Fruit fly (Drosophila melanogaster) whole organism, prepupa: Measurements from ENCODE around the gene CG13074.

Source experiments
- Blimp-1 ChIP-seq: fragments of 200-800 bp; sonication (Bioruptor generic); optimal IDR thresholded peaks from 3 replicates; lab custom pipeline; 2017; ENCODE audit warnings: missing biosample characterization, missing genetic modification characterization, mild to moderate bottlenecking, moderate library complexity, missing genetic modification reagents
- CG10631 ChIP-seq: fragments of 200-800 bp; sonication (Bioruptor generic); optimal IDR thresholded peaks from 2 replicates; lab custom pipeline; 2016; ENCODE audit warnings: missing biosample characterization, missing genetic modification characterization
- CG10669 ChIP-seq: fragments of 200-800 bp; sonication (Bioruptor generic); optimal IDR thresholded peaks from 3 replicates; lab custom pipeline; 2018; ENCODE audit warnings: missing biosample characterization, mild to moderate bottlenecking, missing genetic modification characterization, moderate library complexity
- CG11762 ChIP-seq: fragments of 200-800 bp; sonication (Bioruptor generic); optimal IDR thresholded peaks from 3 replicates; lab custom pipeline; 2016; ENCODE audit warnings: missing biosample characterization, missing genetic modification characterization; ENCODE audit not compliant: insufficient read depth
- CG11902 ChIP-seq: fragments of 200-800 bp; sonication (Bioruptor generic); optimal IDR thresholded peaks from 3 replicates; lab custom pipeline; 2016; ENCODE audit warnings: missing biosample characterization, missing genetic modification characterization
- CG1621 ChIP-seq: fragments of 200-800 bp; sonication (Bioruptor generic); optimal IDR thresholded peaks from 3 replicates; lab custom pipeline; 2018; ENCODE audit warnings: missing biosample characterization, mild to moderate bottlenecking, missing genetic modification characterization
- CG16779 ChIP-seq: fragments of 200-800 bp; sonication (Bioruptor generic); optimal IDR thresholded peaks from 3 replicates; lab custom pipeline; 2017; ENCODE audit warnings: missing biosample characterization, mild to moderate bottlenecking, missing genetic modification characterization
- CG34406 ChIP-seq: fragments of 200-800 bp; sonication (Bioruptor generic); optimal IDR thresholded peaks from 3 replicates; lab custom pipeline; 2016; ENCODE audit warnings: missing biosample characterization, missing genetic modification characterization
- CG4318 ChIP-seq: fragments of 200-800 bp; sonication (Bioruptor generic); optimal IDR thresholded peaks from 3 replicates; lab custom pipeline; 2017; ENCODE audit warnings: missing biosample characterization, mild to moderate bottlenecking, missing genetic modification characterization
- CG6792 ChIP-seq: fragments of 200-800 bp; sonication (Bioruptor generic); optimal IDR thresholded peaks from 3 replicates; lab custom pipeline; 2016; ENCODE audit warnings: missing biosample characterization, missing genetic modification characterization
- CG6854 ChIP-seq: fragments of 200-800 bp; sonication (Bioruptor generic); optimal IDR thresholded peaks from 2 replicates; lab custom pipeline; 2017; ENCODE audit warnings: missing biosample characterization, mild to moderate bottlenecking, missing genetic modification characterization
- CG7368 ChIP-seq: fragments of 200-800 bp; sonication (Bioruptor generic); optimal IDR thresholded peaks from 3 replicates; lab custom pipeline; 2016; ENCODE audit warnings: missing biosample characterization, missing genetic modification characterization
- CG8119 ChIP-seq: fragments of 200-800 bp; sonication (Bioruptor generic); IDR thresholded peaks from 3 replicates; pipeline ENCODE4 v1.3.6; 2022; ENCODE audit warnings: missing biosample characterization, missing genetic modification characterization
- CG8319 ChIP-seq: fragments of 200-800 bp; sonication (Bioruptor generic); optimal IDR thresholded peaks from 3 replicates; lab custom pipeline; 2016; ENCODE audit warnings: missing biosample characterization, missing genetic modification characterization
- CG8632 ChIP-seq: fragments of 200-800 bp; sonication (Bioruptor generic); optimal IDR thresholded peaks from 3 replicates; lab custom pipeline; 2016; ENCODE audit warnings: missing biosample characterization, missing genetic modification characterization
- CG9139 ChIP-seq: fragments of 200-800 bp; sonication (Bioruptor generic); optimal IDR thresholded peaks from 3 replicates; lab custom pipeline; 2017; ENCODE audit warnings: missing biosample characterization, mild to moderate bottlenecking, missing genetic modification characterization
- Eip75B ChIP-seq: fragments of 200-800 bp; sonication (Bioruptor generic); optimal IDR thresholded peaks from 3 replicates; lab custom pipeline; 2016; ENCODE audit warnings: missing biosample characterization, missing genetic modification characterization
- Eip78C ChIP-seq: fragments of 200-800 bp; sonication (Bioruptor generic); peaks from one replicate; lab custom pipeline; 2016; ENCODE audit warnings: missing biosample characterization, missing genetic modification characterization
- Ets21C ChIP-seq: fragments of 200-800 bp; sonication (Bioruptor generic); optimal IDR thresholded peaks from 3 replicates; lab custom pipeline; 2016; ENCODE audit warnings: missing biosample characterization, missing genetic modification characterization
- Gug ChIP-seq: fragments of 200-800 bp; sonication (Bioruptor generic); IDR thresholded peaks from 2 replicates; pipeline ENCODE4 v1.3.6; 2022; ENCODE audit warnings: missing biosample characterization, missing genetic modification characterization
- Hr39 ChIP-seq: fragments of 200-800 bp; sonication (Bioruptor generic); optimal IDR thresholded peaks from 2 replicates; lab custom pipeline; 2016; ENCODE audit warnings: missing biosample characterization, missing genetic modification characterization
- Met ChIP-seq: fragments of 200-800 bp; sonication (Bioruptor generic); optimal IDR thresholded peaks from 3 replicates; lab custom pipeline; 2016; ENCODE audit warnings: missing biosample characterization, missing genetic modification characterization
- Sox14 ChIP-seq: fragments of 200-800 bp; sonication (Bioruptor generic); optimal IDR thresholded peaks from 3 replicates; lab custom pipeline; 2016; ENCODE audit warnings: missing biosample characterization, missing genetic modification characterization
- Sox15 ChIP-seq: fragments of 200-800 bp; sonication (Bioruptor generic); optimal IDR thresholded peaks from 3 replicates; lab custom pipeline; 2016; ENCODE audit warnings: missing biosample characterization, missing genetic modification characterization
- achi ChIP-seq: fragments of 200-800 bp; sonication (Bioruptor generic); optimal IDR thresholded peaks from 3 replicates; lab custom pipeline; 2016; ENCODE audit warnings: missing biosample characterization, missing genetic modification characterization
- acj6 ChIP-seq: fragments of 200-800 bp; sonication (Bioruptor generic); optimal IDR thresholded peaks from 3 replicates; lab custom pipeline; 2016; ENCODE audit warnings: missing biosample characterization, missing genetic modification characterization
- cyc ChIP-seq: fragments of 200-800 bp; sonication (Bioruptor generic); optimal IDR thresholded peaks from 3 replicates; lab custom pipeline; 2016; ENCODE audit warnings: missing biosample characterization, missing genetic modification characterization
- dsx ChIP-seq: fragments of 200-800 bp; optimal IDR thresholded peaks from 3 replicates; lab custom pipeline; 2019; ENCODE audit warnings: missing biosample characterization, mild to moderate bottlenecking, missing genetic modification characterization, moderate library complexity; ENCODE audit not compliant: poor library complexity, severe bottlenecking
- eg ChIP-seq: fragments of 200-800 bp; sonication (Bioruptor generic); IDR thresholded peaks from 3 replicates; pipeline ENCODE4 v1.3.6; 2022; ENCODE audit warnings: missing biosample characterization, missing genetic modification characterization
- fd85E ChIP-seq: fragments of 200-800 bp; sonication (Bioruptor generic); optimal IDR thresholded peaks from 3 replicates; lab custom pipeline; 2016; ENCODE audit warnings: missing biosample characterization, missing genetic modification characterization
- fkh ChIP-seq: fragments of 200-800 bp; sonication (Bioruptor generic); optimal IDR thresholded peaks from 3 replicates; lab custom pipeline; 2017; ENCODE audit warnings: missing biosample characterization, mild to moderate bottlenecking, missing genetic modification characterization, moderate library complexity
- net ChIP-seq: fragments of 200-800 bp; sonication (Bioruptor generic); optimal IDR thresholded peaks from 3 replicates; lab custom pipeline; 2016; ENCODE audit warnings: missing biosample characterization, missing genetic modification characterization
- pdm3 ChIP-seq: fragments of 200-800 bp; sonication (Bioruptor generic); optimal IDR thresholded peaks from 3 replicates; lab custom pipeline; 2016; ENCODE audit warnings: missing biosample characterization, missing genetic modification characterization
- salr ChIP-seq, 2 experiments: fragments of 200-800 bp; sonication (Bioruptor generic); optimal IDR thresholded peaks; 3 replicates each; lab custom pipeline; 2016 to 2018; ENCODE audit warnings: missing biosample characterization in 2 of 2, missing genetic modification characterization in 2 of 2, mild to moderate bottlenecking in 1 of 2
- spab ChIP-seq: fragments of 200-800 bp; sonication (Bioruptor generic); optimal IDR thresholded peaks from 2 replicates; lab custom pipeline; 2017; ENCODE audit warnings: missing biosample characterization, mild to moderate bottlenecking, missing genetic modification characterization, missing genetic modification reagents
- svp ChIP-seq: fragments of 200-800 bp; sonication (Bioruptor generic); peaks from one replicate; lab custom pipeline; 2016; ENCODE audit warnings: missing biosample characterization, missing genetic modification characterization
- topi ChIP-seq: fragments of 200-800 bp; sonication (Bioruptor generic); optimal IDR thresholded peaks from 3 replicates; lab custom pipeline; 2016; ENCODE audit warnings: missing biosample characterization, missing genetic modification characterization

Gene CG13074

dm6 chr3L:16128481-16128972 is 31.2 kb upstream of the CG13074 start, which contains the start of gene Pgm1 (continued):
- TF ChIP-seq salr (GFP tag; optimal IDR thresholded peaks at IDR 0.05; lab: Kevin White, UChicago) (no peak), eg (GFP tag; lab: Robert Waterston, UW) (peak; percentile 85), CG1621 (tag; lab: Kevin White, UChicago) (no peak), Sox15 (GFP tag; lab: Kevin White, UChicago) (peak; percentile 89), cyc (GFP tag; lab: Kevin White, UChicago) (peak; percentile 94), CG9139 (GFP tag; lab: Kevin White, UChicago) (no peak), Met (GFP tag; lab: Kevin White, UChicago) (peak; percentile 94), Gug (GFP tag; lab: Robert Waterston, UW) (no peak; the same call in none of the 2 replicates), Hr39 (GFP tag; lab: Kevin White, UChicago) (peak; percentile 94), Eip78C (peak; percentile 97), pdm3 (GFP tag; lab: Kevin White, UChicago) (peak; percentile 95), CG16779 (tag; lab: Kevin White, UChicago) (no peak), acj6 (GFP tag; lab: Kevin White, UChicago) (peak; percentile 92), CG7368 (GFP tag; lab: Kevin White, UChicago) (peak; percentile 96), CG4318 (GFP tag; lab: Kevin White, UChicago) (no peak), fd85E (no peak), CG6854 (GFP tag; lab: Kevin White, UChicago) (peak; percentile 87), spab (GFP tag; lab: Kevin White, UChicago) (no peak), achi (GFP tag; lab: Kevin White, UChicago) (peak; percentile 89), CG6792 (GFP tag; lab: Kevin White, UChicago) (peak; percentile 92), dsx (GFP tag; lab: Kevin White, UChicago) (peak; percentile 83), CG10669 (GFP tag; lab: Kevin White, UChicago) (peak; percentile 87), net (GFP tag; lab: Kevin White, UChicago) (no peak), Ets21C (GFP tag; lab: Kevin White, UChicago) (peak; percentile 89), CG34406 (GFP tag; lab: Kevin White, UChicago) (peak; percentile 87), CG8119 (GFP tag; lab: Robert Waterston, UW) (no peak; the same call in 1 of the 3 replicates), CG8632 (peak; percentile 89), Blimp-1 (GFP tag; lab: Kevin White, UChicago) (peak; percentile 71), Sox14 (GFP tag; lab: Kevin White, UChicago) (peak; percentile 96), CG10631 (GFP tag; lab: Kevin White, UChicago) (peak; percentile 78), Eip75B (GFP tag; lab: Kevin White, UChicago) (peak; percentile 93), CG11762 (peak; percentile 89), fkh (GFP tag; lab: Kevin White, UChicago) (peak; percentile 80), CG8319 (peak; percentile 86), svp (GFP tag; lab: Kevin White, UChicago) (peak; percentile 99)

- TF ChIP-seq salr (GFP tag; optimal IDR thresholded peaks at IDR 0.05; lab: Kevin White, UChicago) (no peak), CG7368 (GFP tag; lab: Kevin White, UChicago) (no peak), CG8119 (GFP tag; lab: Robert Waterston, UW) (no peak), CG11902 (GFP tag; lab: Kevin White, UChicago) (no peak), svp (GFP tag; lab: Kevin White, UChicago) (no peak), Met (GFP tag; lab: Kevin White, UChicago) (no peak), eg (GFP tag; lab: Robert Waterston, UW) (no peak), topi (GFP tag; lab: Kevin White, UChicago) (no peak), Ets21C (GFP tag; lab: Kevin White, UChicago) (no peak), achi (GFP tag; lab: Kevin White, UChicago) (no peak), CG8319 (no peak)
Observed at dm6 chr3L:16121791-16122190, 24.5 kb upstream of the CG13074 start, which contains the start of gene Strump. Gene Strump, plus strand, starts transcription at chr3L:16122002.
